Worm (Caenorhabditis elegans): ENCODE data around the gene C10A4.7.

- TF ChIP-seq unc-130 (GFP tag; optimal IDR thresholded peaks at IDR 0.05) (no peak), nhr-10 (tag; optimal IDR thresholded peaks at IDR 0.05) (no peak), egl-27 (tag; optimal IDR thresholded peaks at IDR 0.05) (no peak), hmg-1.1 (GFP tag; IDR thresholded peaks at IDR 0.05) (no peak), lir-3 (tag; optimal IDR thresholded peaks at IDR 0.05) (no peak), ama-1 (optimal IDR thresholded peaks at IDR 0.05) (no peak), nhr-48 (tag; optimal IDR thresholded peaks at IDR 0.05) (no peak), ceh-28 (tag; optimal IDR thresholded peaks at IDR 0.05) (no peak), nhr-28 (tag; optimal IDR thresholded peaks at IDR 0.05) (no peak), fos-1 (tag; optimal IDR thresholded peaks at IDR 0.05) (no peak)
These were observed 21.6 kb upstream of the C10A4.7 start for ce11 chrX:7436912-7437311.

Measured in whole organism, L4 larva.